Worm (Caenorhabditis elegans): Measurements from ENCODE around the gene mdt-15.
A peak's percentile ranks its signal among the peaks of the same experiment; 100 is the strongest.

Gene mdt-15

ce11 chrIII:5835163-5835871 lies 1.8 kb upstream of the mdt-15 start:
- TF ChIP-seq hlh-1 (tag; optimal IDR thresholded peaks at IDR 0.05) = peak; percentile 88
- TF ChIP-seq unc-120 (tag; optimal IDR thresholded peaks at IDR 0.05; ENCODE audit: poor library complexity, severe bottlenecking) = peak; percentile 53
- no peak for TF ChIP-seq unc-62 (GFP tag; optimal IDR thresholded peaks at IDR 0.05)
- TF ChIP-seq elt-3 (tag; optimal IDR thresholded peaks at IDR 0.05) = peak; percentile 10

ce11 chrIII:5834663-5835062 lies 1.1 kb upstream of the mdt-15 start:
- TF ChIP-seq lin-32 (GFP tag; optimal IDR thresholded peaks at IDR 0.05) (no peak), ces-1 (GFP tag; optimal IDR thresholded peaks at IDR 0.05) (peak; percentile 54)

ce11 chrIII:5834053-5834452 lies 502 bp upstream of the mdt-15 start, which contains the start of gene R12B2.6:
Gene R12B2.6 (minus strand): TSS chrIII:5834153.
- TF ChIP-seq nhr-12 (tag; optimal IDR thresholded peaks at IDR 0.05) (no peak), ham-2 (GFP tag; optimal IDR thresholded peaks at IDR 0.05) (no peak), elt-1 (tag; optimal IDR thresholded peaks at IDR 0.05; ENCODE audit: borderline replicate concordance, insufficient read depth) (no peak), mep-1 (tag; optimal IDR thresholded peaks at IDR 0.05) (no peak), unc-62 (GFP tag; optimal IDR thresholded peaks at IDR 0.05) (no peak), lin-32 (GFP tag; optimal IDR thresholded peaks at IDR 0.05) (no peak), snpc-4 (tag; optimal IDR thresholded peaks at IDR 0.05) (no peak), drap-1 (GFP tag; optimal IDR thresholded peaks at IDR 0.05) (no peak), hlh-1 (tag; optimal IDR thresholded peaks at IDR 0.05) (no peak), pha-4 (tag; optimal IDR thresholded peaks at IDR 0.05) (no peak), tbx-8 (GFP tag; optimal IDR thresholded peaks at IDR 0.05) (no peak), unc-39 (tag; optimal IDR thresholded peaks at IDR 0.05) (no peak), blmp-1 (tag; optimal IDR thresholded peaks at IDR 0.05) (no peak), zip-8 (tag; optimal IDR thresholded peaks at IDR 0.05) (no peak), bed-3 (GFP tag; optimal IDR thresholded peaks at IDR 0.05) (no peak), ceh-39 (tag; optimal IDR thresholded peaks at IDR 0.05) (no peak), ceh-83 (GFP tag; optimal IDR thresholded peaks at IDR 0.05) (no peak), nhr-2 (tag; optimal IDR thresholded peaks at IDR 0.05) (no peak), nhr-237 (tag; optimal IDR thresholded peaks at IDR 0.05) (no peak)

ce11 chrIII:5832442-5832841 lies 1.1 kb downstream of the mdt-15 start:
- TF ChIP-seq nhr-237 (tag; optimal IDR thresholded peaks at IDR 0.05) = no peak
- TF ChIP-seq nhr-12 (tag; optimal IDR thresholded peaks at IDR 0.05) = no peak
- TF ChIP-seq snpc-4 (tag; optimal IDR thresholded peaks at IDR 0.05) = no peak
- no peak for TF ChIP-seq cnd-1 (tag; optimal IDR thresholded peaks at IDR 0.05)
- TF ChIP-seq blmp-1 (tag; optimal IDR thresholded peaks at IDR 0.05) = no peak
- no peak for TF ChIP-seq nhr-76 (tag; optimal IDR thresholded peaks at IDR 0.05)
- no peak for TF ChIP-seq nhr-2 (tag; optimal IDR thresholded peaks at IDR 0.05)
- TF ChIP-seq sptf-1 (tag; optimal IDR thresholded peaks at IDR 0.05) = no peak
- no peak for TF ChIP-seq lin-13 (tag; optimal IDR thresholded peaks at IDR 0.05)
- TF ChIP-seq unc-39 (tag; optimal IDR thresholded peaks at IDR 0.05) = no peak
- TF ChIP-seq tbx-8 (GFP tag; optimal IDR thresholded peaks at IDR 0.05) = no peak
- no peak for TF ChIP-seq ceh-83 (GFP tag; optimal IDR thresholded peaks at IDR 0.05)

ce11 chrIII:5828065-5828464 lies 5.5 kb downstream of the mdt-15 start:
- TF ChIP-seq ceh-83 (GFP tag; optimal IDR thresholded peaks at IDR 0.05) = no peak
- no peak for TF ChIP-seq unc-62 (GFP tag; optimal IDR thresholded peaks at IDR 0.05)
- TF ChIP-seq M03D4.4 (tag; optimal IDR thresholded peaks at IDR 0.05) = no peak
- no peak for TF ChIP-seq pha-4 (tag; optimal IDR thresholded peaks at IDR 0.05)
- no peak for TF ChIP-seq lin-32 (GFP tag; optimal IDR thresholded peaks at IDR 0.05)
- TF ChIP-seq blmp-1 (tag; optimal IDR thresholded peaks at IDR 0.05) = no peak
- TF ChIP-seq drap-1 (GFP tag; optimal IDR thresholded peaks at IDR 0.05) = no peak
- no peak for TF ChIP-seq elt-3 (tag; optimal IDR thresholded peaks at IDR 0.05)
- no peak for TF ChIP-seq sem-2 (GFP tag; optimal IDR thresholded peaks at IDR 0.05)
- TF ChIP-seq cnd-1 (tag; optimal IDR thresholded peaks at IDR 0.05) = no peak
- no peak for TF ChIP-seq snpc-4 (tag; optimal IDR thresholded peaks at IDR 0.05)
- TF ChIP-seq flh-1 (GFP tag; optimal IDR thresholded peaks at IDR 0.05) = no peak
- no peak for TF ChIP-seq nhr-237 (tag; optimal IDR thresholded peaks at IDR 0.05)
- TF ChIP-seq elt-1 (tag; optimal IDR thresholded peaks at IDR 0.05; ENCODE audit: borderline replicate concordance, insufficient read depth) = no peak
- TF ChIP-seq bed-3 (GFP tag; optimal IDR thresholded peaks at IDR 0.05) = no peak
- TF ChIP-seq lin-13 (tag; optimal IDR thresholded peaks at IDR 0.05) = no peak
- no peak for TF ChIP-seq nhr-12 (tag; optimal IDR thresholded peaks at IDR 0.05)
- no peak for TF ChIP-seq unc-39 (tag; optimal IDR thresholded peaks at IDR 0.05)
- TF ChIP-seq zip-8 (tag; optimal IDR thresholded peaks at IDR 0.05) = no peak
